Fruit fly (Drosophila melanogaster): ENCODE measurements around the gene osp.

DNA sequence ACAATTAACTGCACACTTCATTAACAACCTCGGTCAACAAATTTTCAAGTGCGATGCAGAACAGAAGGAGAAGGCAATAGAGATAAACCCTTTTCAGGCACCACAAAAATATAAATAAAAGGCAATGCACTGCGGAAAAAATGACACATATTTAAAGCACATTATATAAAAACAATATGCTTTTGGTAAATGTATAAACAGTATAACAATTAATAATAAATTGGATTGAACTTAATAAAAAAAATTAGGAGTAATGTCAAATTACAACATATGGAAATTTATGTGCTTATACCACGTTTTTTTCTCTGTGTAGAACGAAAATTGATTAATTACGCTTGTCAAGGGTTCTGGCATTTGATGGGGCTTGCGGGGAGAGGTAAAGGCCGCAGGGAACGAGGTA, 1.7 kb upstream of the osp start:
- TF ChIP-seq Ets98B (GFP tag; IDR thresholded peaks at IDR 0.05) = no peak
- TF ChIP-seq CG32121 (GFP tag; IDR thresholded peaks at IDR 0.05) = no peak
- no peak for TF ChIP-seq CG13204 (GFP tag; optimal IDR thresholded peaks at IDR 0.05)
- no peak for TF ChIP-seq EcR (GFP tag; optimal IDR thresholded peaks at IDR 0.05)
